Worm (Caenorhabditis elegans) whole organism, late embryonic: ENCODE data around the gene scl-1.

Source experiments
- K02D7.2 ChIP-seq: sonication (generic microtip); optimal IDR thresholded peaks from 2 replicates; lab custom pipeline; 2017; ENCODE audit warnings: mild to moderate bottlenecking, missing genetic modification characterization, missing compliant biosample characterization
- ama-1 ChIP-seq: fragments of 150-350 bp; optimal IDR thresholded peaks from 2 replicates; lab custom pipeline; 2014
- ceh-34 ChIP-seq: sonication (generic microtip); optimal IDR thresholded peaks from 2 replicates; lab custom pipeline; 2016; ENCODE audit warnings: mild to moderate bottlenecking, missing genetic modification characterization, missing compliant biosample characterization
- che-1 ChIP-seq: sonication (generic microtip); optimal IDR thresholded peaks from 2 replicates; lab custom pipeline; 2016; ENCODE audit warnings: mild to moderate bottlenecking, missing genetic modification characterization, missing compliant biosample characterization
- elt-2 ChIP-seq: sonication (generic microtip); optimal IDR thresholded peaks from 2 replicates; lab custom pipeline; 2016; ENCODE audit warnings: missing genetic modification reagents, missing genetic modification characterization, missing compliant biosample characterization
- fkh-10 ChIP-seq: fragments of 150-350 bp; optimal IDR thresholded peaks from 2 replicates; lab custom pipeline; 2014; ENCODE audit warnings: missing biosample characterization, missing genetic modification reagents, missing genetic modification characterization
- lim-6 ChIP-seq: sonication (generic microtip); optimal IDR thresholded peaks from 2 replicates; lab custom pipeline; 2016; ENCODE audit warnings: missing genetic modification characterization, missing compliant biosample characterization
- lin-11 ChIP-seq: fragments of 200-800 bp; sonication (Bioruptor generic); optimal IDR thresholded peaks from 2 replicates; lab custom pipeline; 2018; ENCODE audit warnings: mild to moderate bottlenecking, missing genetic modification characterization, missing compliant biosample characterization
- pax-1 ChIP-seq: fragments of 150-350 bp; optimal IDR thresholded peaks from 2 replicates; lab custom pipeline; 2014; ENCODE audit warnings: missing biosample characterization, missing genetic modification characterization
- pqm-1 ChIP-seq: sonication (generic microtip); optimal IDR thresholded peaks from 2 replicates; lab custom pipeline; 2016; ENCODE audit warnings: missing genetic modification characterization, missing compliant biosample characterization
- ref-2 ChIP-seq: sonication (generic microtip); optimal IDR thresholded peaks from 2 replicates; lab custom pipeline; 2016; ENCODE audit warnings: missing genetic modification characterization, missing compliant biosample characterization
- rnt-1 ChIP-seq: sonication (generic microtip); optimal IDR thresholded peaks from 2 replicates; lab custom pipeline; 2016; ENCODE audit warnings: missing genetic modification characterization, missing compliant biosample characterization
- tbx-2 ChIP-seq: sonication (generic microtip); optimal IDR thresholded peaks from 2 replicates; lab custom pipeline; 2016; ENCODE audit warnings: missing genetic modification characterization, missing compliant biosample characterization
- unc-3 ChIP-seq, 2 experiments: fragments of 200-800 bp in 1 of 2; sonication (Bioruptor generic) in 1 of 2; sonication (generic microtip) in 1 of 2; conservative IDR thresholded peaks in 1 of 2; optimal IDR thresholded peaks in 1 of 2; 2 replicates each; pipeline versions ENCODE4 v1.3.6 to Lab custom; 2016 to 2022; ENCODE audit warnings: missing compliant biosample characterization in 2 of 2, missing genetic modification characterization in 2 of 2, missing genetic modification reagents in 1 of 2

DNA sequence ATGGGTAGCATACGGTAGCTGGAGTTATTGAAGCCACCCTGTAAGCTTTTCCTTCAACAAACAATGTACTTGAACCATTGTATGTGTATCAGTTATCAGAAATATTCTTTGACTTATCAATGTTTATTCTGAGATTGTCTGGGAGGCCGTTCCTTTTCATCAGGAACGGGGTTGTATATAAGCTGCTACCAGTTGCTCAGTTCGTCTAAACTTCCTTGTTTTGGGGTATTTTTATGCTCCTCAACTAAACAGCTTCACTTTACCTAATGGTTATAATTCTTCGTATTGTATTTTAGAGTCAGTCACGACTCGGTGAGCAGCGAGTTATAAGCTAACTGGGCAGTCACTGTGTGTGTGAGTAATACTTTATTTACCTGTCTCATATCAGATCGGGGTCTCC is 29.5 kb downstream of the scl-1 start:
- TF ChIP-seq fkh-10 (GFP tag; lab: Kevin White, UChicago) (no peak), pqm-1 (tag; lab: Kevin White, UChicago) (no peak), pax-1 (tag; lab: Kevin White, UChicago) (no peak), ama-1 (no peak), K02D7.2 (tag; lab: Kevin White, UChicago) (no peak), lin-11 (tag; lab: Kevin White, UChicago) (no peak), ceh-34 (tag; lab: Kevin White, UChicago) (no peak), lim-6 (tag; lab: Kevin White, UChicago) (no peak), che-1 (no peak), unc-3 (GFP tag; conservative IDR thresholded peaks at IDR 0.05; lab: Robert Waterston, UW) (no peak), unc-3 (tag; optimal IDR thresholded peaks at IDR 0.05; lab: Kevin White, UChicago) (no peak), ref-2 (tag; lab: Kevin White, UChicago) (no peak), rnt-1 (tag; lab: Kevin White, UChicago) (no peak), elt-2 (no peak), tbx-2 (tag; lab: Kevin White, UChicago) (no peak)
